Worm (Caenorhabditis elegans): ENCODE measurements around the gene F29B9.12.

Gene F29B9.12

DNA sequence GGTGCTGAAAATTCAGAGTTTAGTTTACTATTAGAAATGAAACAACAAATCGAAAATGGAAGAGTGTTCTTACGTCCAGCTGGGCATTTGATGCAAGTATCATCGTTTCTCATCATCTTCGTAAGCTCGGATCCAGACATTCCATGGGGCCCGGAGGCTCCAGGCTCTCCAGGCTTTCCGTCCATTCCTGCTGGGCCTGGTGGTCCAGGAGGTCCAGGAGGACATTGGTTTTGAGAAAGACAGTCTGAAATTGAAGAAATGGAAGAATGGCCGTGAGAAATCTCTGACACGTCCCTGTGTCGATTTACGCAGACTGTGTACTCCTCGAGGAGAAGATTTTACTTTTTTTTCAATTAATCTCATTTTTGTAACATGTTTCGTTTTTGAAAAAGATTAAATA lies 13.0 kb upstream of the F29B9.12 start:
- TF ChIP-seq flh-1 (GFP tag; optimal IDR thresholded peaks at IDR 0.05) (no peak), unc-39 (tag; optimal IDR thresholded peaks at IDR 0.05) (no peak), drap-1 (GFP tag; optimal IDR thresholded peaks at IDR 0.05) (no peak), unc-120 (tag; optimal IDR thresholded peaks at IDR 0.05; ENCODE audit: poor library complexity, severe bottlenecking) (no peak)

DNA sequence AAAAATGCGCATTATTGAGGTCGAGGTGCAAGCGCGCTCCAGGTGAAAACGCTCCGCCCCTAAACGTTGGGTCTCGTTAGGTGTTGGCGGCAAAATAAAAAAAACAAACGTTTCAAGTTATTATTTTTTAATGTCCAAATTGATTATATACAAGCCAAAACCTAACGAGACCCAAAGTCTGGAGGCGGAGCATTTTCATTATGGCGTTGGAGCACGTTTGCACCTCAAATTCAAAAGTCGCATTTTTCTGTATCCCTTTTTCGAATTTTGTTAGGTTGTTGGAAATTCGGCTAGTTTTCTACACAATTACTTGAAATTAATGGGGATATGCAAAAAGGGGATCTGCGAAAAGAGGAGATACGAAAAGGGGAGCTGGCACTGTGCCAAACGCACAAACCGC lies 11.5 kb upstream of the F29B9.12 start, which contains the start of gene col-111:
col-111 (minus strand) TSS at position 101 of the 400 bp plus-strand sequence.
- TF ChIP-seq flh-1 (GFP tag; optimal IDR thresholded peaks at IDR 0.05) (no peak), lin-32 (GFP tag; optimal IDR thresholded peaks at IDR 0.05) (no peak), zip-8 (tag; optimal IDR thresholded peaks at IDR 0.05) (no peak), lin-13 (tag; optimal IDR thresholded peaks at IDR 0.05) (no peak)

DNA sequence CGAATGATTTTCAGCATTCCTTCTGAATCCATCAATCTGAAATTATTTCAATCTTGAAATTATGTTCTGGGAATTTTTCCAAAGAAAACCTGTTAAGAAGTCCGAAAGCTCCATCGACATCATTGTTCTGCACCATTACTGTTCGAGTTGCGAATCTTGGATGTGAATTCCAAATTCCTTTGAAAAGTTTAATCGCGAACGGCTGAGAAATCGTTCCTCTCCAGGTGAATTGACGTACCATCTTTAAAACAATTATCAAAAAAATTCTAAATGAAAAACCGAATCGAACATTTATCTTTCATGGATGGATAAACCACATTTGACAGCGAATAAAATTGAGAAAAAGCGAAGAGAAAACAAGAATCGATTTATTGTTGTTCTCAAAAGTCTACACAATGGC lies 10.1 kb upstream of the F29B9.12 start, which contains the start of gene mrps-21:
mrps-21 (minus strand) TSS at position 241 of the 400 bp plus-strand sequence.
- TF ChIP-seq blmp-1 (tag; optimal IDR thresholded peaks at IDR 0.05) (no peak), hlh-1 (tag; optimal IDR thresholded peaks at IDR 0.05) (no peak), sptf-1 (tag; optimal IDR thresholded peaks at IDR 0.05) (no peak), nhr-76 (tag; optimal IDR thresholded peaks at IDR 0.05) (no peak), zip-8 (tag; optimal IDR thresholded peaks at IDR 0.05) (no peak), cnd-1 (tag; optimal IDR thresholded peaks at IDR 0.05) (no peak), elt-3 (tag; optimal IDR thresholded peaks at IDR 0.05) (no peak), bed-3 (GFP tag; optimal IDR thresholded peaks at IDR 0.05) (no peak), nhr-2 (tag; optimal IDR thresholded peaks at IDR 0.05) (no peak), unc-39 (tag; optimal IDR thresholded peaks at IDR 0.05) (no peak), lin-13 (tag; optimal IDR thresholded peaks at IDR 0.05) (no peak), ceh-39 (tag; optimal IDR thresholded peaks at IDR 0.05) (no peak), M03D4.4 (tag; optimal IDR thresholded peaks at IDR 0.05) (no peak)

DNA sequence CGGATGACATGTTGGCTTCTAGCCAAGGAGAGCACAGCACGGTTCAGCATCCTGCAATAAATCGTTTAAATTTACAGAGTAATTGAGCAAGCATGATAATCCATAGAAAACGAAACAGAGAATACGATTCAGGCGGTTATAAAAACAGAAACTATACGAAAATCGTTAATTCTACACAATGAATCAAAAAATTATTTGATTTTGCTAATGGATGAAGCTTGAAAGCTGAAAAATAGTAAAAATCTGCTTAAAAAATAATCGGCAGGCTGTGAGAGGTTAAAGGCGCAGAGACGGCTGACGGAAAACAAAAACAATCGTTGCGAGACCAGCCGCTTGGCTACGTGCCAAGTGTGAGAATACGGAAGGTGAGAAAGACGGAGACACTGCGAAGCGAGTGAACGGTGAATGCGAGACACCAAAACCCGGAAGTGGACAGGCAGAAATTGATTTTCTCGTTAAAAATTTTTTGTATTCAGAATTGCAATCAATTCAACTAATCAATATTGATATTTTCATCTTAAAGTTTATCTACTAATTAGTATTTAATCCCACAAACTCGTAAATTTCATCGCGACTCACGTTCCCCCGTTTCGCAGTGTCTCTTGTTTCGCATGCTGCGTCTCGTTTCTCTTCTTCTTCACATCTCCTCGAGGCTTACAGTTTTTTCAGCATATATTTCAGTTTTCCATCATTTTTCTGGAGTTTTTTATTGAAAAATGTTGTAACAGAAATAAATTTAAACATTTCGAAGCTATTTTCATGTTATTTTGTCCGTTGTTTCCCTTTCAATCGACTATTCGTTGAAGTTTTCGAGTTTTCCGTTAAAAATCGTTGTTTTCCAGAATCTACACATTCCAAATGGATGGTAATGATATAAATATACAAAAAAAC lies 8.9 kb upstream of the F29B9.12 start, which contains the start of the genes F29B9.11 and jmjd-1.2:
F29B9.11 (minus strand) TSS at position 51 of the 891 bp plus-strand sequence.
jmjd-1.2 (plus strand) TSS at position 841 of the 891 bp plus-strand sequence.
- TF ChIP-seq M03D4.4 (tag; optimal IDR thresholded peaks at IDR 0.05) (no peak), ceh-83 (GFP tag; optimal IDR thresholded peaks at IDR 0.05) (peak; percentile 60), ces-1 (GFP tag; optimal IDR thresholded peaks at IDR 0.05) (peak; percentile 70), mls-2 (tag; optimal IDR thresholded peaks at IDR 0.05) (peak; percentile 77), snpc-4 (tag; optimal IDR thresholded peaks at IDR 0.05) (no peak), nhr-12 (tag; optimal IDR thresholded peaks at IDR 0.05) (no peak), bed-3 (GFP tag; optimal IDR thresholded peaks at IDR 0.05) (peak; percentile 47), elt-3 (tag; optimal IDR thresholded peaks at IDR 0.05) (no peak), mep-1 (tag; optimal IDR thresholded peaks at IDR 0.05) (peak; percentile 77), lin-32 (GFP tag; optimal IDR thresholded peaks at IDR 0.05) (peak; percentile 55), mab-5 (tag; optimal IDR thresholded peaks at IDR 0.05) (no peak), ceh-39 (tag; optimal IDR thresholded peaks at IDR 0.05) (peak; percentile 34), hlh-1 (tag; optimal IDR thresholded peaks at IDR 0.05) (peak; percentile 22), blmp-1 (tag; optimal IDR thresholded peaks at IDR 0.05) (no peak), lsy-2 (tag; optimal IDR thresholded peaks at IDR 0.05) (peak; percentile 68), zip-8 (tag; optimal IDR thresholded peaks at IDR 0.05) (no peak), unc-120 (tag; optimal IDR thresholded peaks at IDR 0.05; ENCODE audit: poor library complexity, severe bottlenecking) (peak; percentile 30), nhr-2 (tag; optimal IDR thresholded peaks at IDR 0.05) (no peak), unc-62 (GFP tag; optimal IDR thresholded peaks at IDR 0.05) (no peak), unc-39 (tag; optimal IDR thresholded peaks at IDR 0.05) (no peak), elt-1 (tag; optimal IDR thresholded peaks at IDR 0.05; ENCODE audit: borderline replicate concordance, insufficient read depth) (no peak), ceh-43 (GFP tag; optimal IDR thresholded peaks at IDR 0.05) (peak; percentile 5), pha-4 (tag; optimal IDR thresholded peaks at IDR 0.05) (peak; percentile 28), drap-1 (GFP tag; optimal IDR thresholded peaks at IDR 0.05) (peak; percentile 77), ham-2 (GFP tag; optimal IDR thresholded peaks at IDR 0.05) (peak; percentile 61), flh-1 (GFP tag; optimal IDR thresholded peaks at IDR 0.05) (no peak), tbx-8 (GFP tag; optimal IDR thresholded peaks at IDR 0.05) (peak; percentile 57), nhr-28 (tag; optimal IDR thresholded peaks at IDR 0.05) (no peak), lin-13 (tag; optimal IDR thresholded peaks at IDR 0.05) (peak; percentile 75), sptf-1 (tag; optimal IDR thresholded peaks at IDR 0.05) (peak; percentile 80), cnd-1 (tag; optimal IDR thresholded peaks at IDR 0.05) (peak; percentile 75), nhr-76 (tag; optimal IDR thresholded peaks at IDR 0.05) (no peak), nhr-237 (tag; optimal IDR thresholded peaks at IDR 0.05) (peak; percentile 89), ztf-11 (tag; optimal IDR thresholded peaks at IDR 0.05) (no peak), sem-2 (GFP tag; optimal IDR thresholded peaks at IDR 0.05) (peak; percentile 48)
